Fruit fly (Drosophila melanogaster) whole organism, embryonic: ENCODE measurements around the gene Gnmt.
A peak's percentile ranks its signal among the peaks of the same experiment; 100 is the strongest.

Experiments used
- Antp ChIP-seq: fragments of 200-800 bp; sonication (Bioruptor generic); optimal IDR thresholded peaks from 3 replicates; lab custom pipeline; 2016; ENCODE audit warnings: missing biosample characterization, missing genetic modification characterization
- BEAF-32 ChIP-seq: fragments of 200-800 bp; sonication (Bioruptor generic); optimal IDR thresholded peaks from 3 replicates; lab custom pipeline; 2017; ENCODE audit warnings: missing biosample characterization, missing genetic modification characterization, mild to moderate bottlenecking, moderate library complexity, missing genetic modification reagents
- CG10462 ChIP-seq: fragments of 200-800 bp; sonication (Bioruptor generic); optimal IDR thresholded peaks from 2 replicates; lab custom pipeline; 2016; ENCODE audit warnings: missing biosample characterization, missing genetic modification characterization
- CG11398 ChIP-seq: fragments of 200-800 bp; sonication (Bioruptor generic); optimal IDR thresholded peaks from 2 replicates; lab custom pipeline; 2016; ENCODE audit warnings: missing biosample characterization, missing genetic modification characterization
- CG11456 ChIP-seq: fragments of 200-800 bp; sonication (Bioruptor generic); IDR thresholded peaks from 3 replicates; pipeline ENCODE4 v1.3.6; 2022; ENCODE audit warnings: missing biosample characterization, missing genetic modification characterization
- CG14050 ChIP-seq: fragments of 200-800 bp; sonication (Bioruptor generic); IDR thresholded peaks from 3 replicates; pipeline ENCODE4 v1.3.6; 2022; ENCODE audit warnings: missing biosample characterization, missing genetic modification characterization
- CG17829 ChIP-seq: fragments of 200-800 bp; optimal IDR thresholded peaks from 2 replicates; lab custom pipeline; 2019; ENCODE audit warnings: missing biosample characterization, mild to moderate bottlenecking, missing genetic modification characterization, moderate library complexity
- CG18764 ChIP-seq: fragments of 200-800 bp; sonication (Bioruptor generic); optimal IDR thresholded peaks from 3 replicates; lab custom pipeline; 2016; ENCODE audit warnings: missing biosample characterization, missing genetic modification characterization
- CG2199 ChIP-seq: fragments of 200-800 bp; sonication (Bioruptor generic); IDR thresholded peaks from 3 replicates; pipeline ENCODE4 v1.3.6; 2022; ENCODE audit warnings: missing biosample characterization, missing genetic modification characterization
- CG2875 ChIP-seq: fragments of 200-800 bp; sonication (Bioruptor generic); optimal IDR thresholded peaks from 2 replicates; lab custom pipeline; 2017; ENCODE audit warnings: missing biosample characterization, mild to moderate bottlenecking, missing genetic modification characterization, missing genetic modification reagents
- CG3065 ChIP-seq: fragments of 200-800 bp; sonication (Bioruptor generic); optimal IDR thresholded peaks from 2 replicates; lab custom pipeline; 2016; ENCODE audit warnings: missing biosample characterization, missing genetic modification characterization
- CG31441 ChIP-seq: fragments of 200-800 bp; sonication (Bioruptor generic); IDR thresholded peaks from 2 replicates; pipeline ENCODE4 v1.3.6; 2022; ENCODE audit warnings: missing biosample characterization, missing genetic modification characterization
- CG3847 ChIP-seq: fragments of 200-800 bp; sonication (Bioruptor generic); IDR thresholded peaks from 2 replicates; pipeline ENCODE4 v1.3.6; 2022; ENCODE audit warnings: missing biosample characterization, missing genetic modification characterization
- CG4854 ChIP-seq: fragments of 200-800 bp; sonication (Bioruptor generic); optimal IDR thresholded peaks from 2 replicates; lab custom pipeline; 2016; ENCODE audit warnings: missing biosample characterization, missing genetic modification characterization, inconsistent platforms
- CG6854 ChIP-seq: fragments of 200-800 bp; sonication (Bioruptor generic); optimal IDR thresholded peaks from 3 replicates; lab custom pipeline; 2017; ENCODE audit warnings: missing biosample characterization, mild to moderate bottlenecking, missing genetic modification characterization
- CG7745 ChIP-seq: fragments of 200-800 bp; sonication (Bioruptor generic); optimal IDR thresholded peaks from 2 replicates; lab custom pipeline; 2018; ENCODE audit warnings: missing biosample characterization, mild to moderate bottlenecking, missing genetic modification characterization, moderate library complexity
- CG8281 ChIP-seq: fragments of 200-800 bp; sonication (Bioruptor generic); optimal IDR thresholded peaks from 2 replicates; lab custom pipeline; 2018; ENCODE audit warnings: missing biosample characterization, mild to moderate bottlenecking, missing genetic modification characterization, moderate library complexity
- CG8924 ChIP-seq: fragments of 200-800 bp; optimal IDR thresholded peaks from 3 replicates; lab custom pipeline; 2019; ENCODE audit warnings: missing biosample characterization, mild to moderate bottlenecking, missing genetic modification characterization, moderate library complexity
- CG9727 ChIP-seq: fragments of 200-800 bp; sonication (Bioruptor generic); optimal IDR thresholded peaks from 3 replicates; lab custom pipeline; 2017; ENCODE audit warnings: missing biosample characterization, mild to moderate bottlenecking, missing genetic modification characterization
- CG9932 ChIP-seq: fragments of 200-800 bp; sonication (Bioruptor generic); IDR thresholded peaks from 2 replicates; pipeline ENCODE4 v1.3.6; 2022; ENCODE audit warnings: missing biosample characterization, missing genetic modification characterization
- Ets65A ChIP-seq: fragments of 200-800 bp; sonication (Bioruptor generic); peaks from one replicate; lab custom pipeline; 2016; ENCODE audit warnings: missing biosample characterization, missing genetic modification characterization
- GATAe ChIP-seq: fragments of 200-800 bp; sonication (Bioruptor generic); conservative IDR thresholded peaks from 2 replicates; pipeline ENCODE4 v1.3.6; 2022; ENCODE audit warnings: missing biosample characterization, missing genetic modification characterization
- HLH3B ChIP-seq: fragments of 200-800 bp; sonication (Bioruptor generic); IDR thresholded peaks from 2 replicates; pipeline ENCODE4 v1.3.6; 2022; ENCODE audit warnings: missing biosample characterization, missing genetic modification characterization
- HLH4C ChIP-seq: fragments of 200-800 bp; sonication (Bioruptor generic); IDR thresholded peaks from 3 replicates; pipeline ENCODE4 v1.3.6; 2022; ENCODE audit warnings: missing biosample characterization, missing genetic modification characterization; ENCODE audit not compliant: partially characterized antibody
- HLH54F ChIP-seq: fragments of 200-800 bp; sonication (Bioruptor generic); optimal IDR thresholded peaks from 3 replicates; lab custom pipeline; 2016; ENCODE audit warnings: missing biosample characterization, missing genetic modification characterization
- Kr ChIP-seq: fragments of 200-800 bp; sonication (Bioruptor generic); optimal IDR thresholded peaks from 2 replicates; lab custom pipeline; 2017; ENCODE audit warnings: missing biosample characterization, mild to moderate bottlenecking, missing genetic modification characterization
- MESR4 ChIP-seq: fragments of 200-800 bp; sonication (Bioruptor generic); optimal IDR thresholded peaks from 2 replicates; lab custom pipeline; 2018; ENCODE audit warnings: missing biosample characterization, mild to moderate bottlenecking, missing genetic modification characterization, moderate library complexity
- Max ChIP-seq: fragments of 200-800 bp; sonication (Bioruptor generic); optimal IDR thresholded peaks from 2 replicates; lab custom pipeline; 2016; ENCODE audit warnings: missing biosample characterization, mild to moderate bottlenecking, missing genetic modification characterization
- Med ChIP-seq: fragments of 200-800 bp; sonication (Bioruptor generic); peaks from one replicate; lab custom pipeline; 2016; ENCODE audit warnings: missing biosample characterization, missing genetic modification characterization, mild to moderate bottlenecking, inconsistent platforms, moderate library complexity
- Optix ChIP-seq: fragments of 200-800 bp; sonication (Bioruptor generic); IDR thresholded peaks from 3 replicates; pipeline ENCODE4 v1.3.6; 2022; ENCODE audit warnings: missing biosample characterization, missing genetic modification characterization
- Vsx1 ChIP-seq: fragments of 200-800 bp; sonication (Bioruptor generic); optimal IDR thresholded peaks from 2 replicates; lab custom pipeline; 2017; ENCODE audit warnings: missing biosample characterization, mild to moderate bottlenecking, missing genetic modification characterization, missing genetic modification reagents
- chn ChIP-seq: fragments of 200-800 bp; sonication (Bioruptor generic); optimal IDR thresholded peaks from 2 replicates; lab custom pipeline; 2016; ENCODE audit warnings: missing biosample characterization, missing genetic modification characterization
- crc ChIP-seq: fragments of 200-800 bp; sonication (Bioruptor generic); optimal IDR thresholded peaks from 2 replicates; lab custom pipeline; 2016; ENCODE audit warnings: missing biosample characterization, missing genetic modification characterization
- croc ChIP-seq: fragments of 200-800 bp; sonication (Bioruptor generic); conservative IDR thresholded peaks from 3 replicates; pipeline ENCODE4 v1.3.6; 2022; ENCODE audit warnings: missing biosample characterization, missing genetic modification characterization
- dysf ChIP-seq: fragments of 200-800 bp; sonication (Bioruptor generic); IDR thresholded peaks from 3 replicates; pipeline ENCODE4 v1.3.6; 2022; ENCODE audit warnings: missing biosample characterization, missing genetic modification characterization
- gro ChIP-seq: fragments of 200-800 bp; sonication (Bioruptor generic); optimal IDR thresholded peaks from 2 replicates; lab custom pipeline; 2016; ENCODE audit warnings: missing biosample characterization, missing genetic modification characterization
- ham ChIP-seq: fragments of 200-800 bp; sonication (Bioruptor generic); IDR thresholded peaks from 2 replicates; pipeline ENCODE4 v1.3.6; 2022; ENCODE audit warnings: missing biosample characterization, missing genetic modification characterization
- jigr1 ChIP-seq: fragments of 200-800 bp; sonication (Bioruptor generic); IDR thresholded peaks from 3 replicates; pipeline ENCODE4 v1.3.6; 2022; ENCODE audit warnings: missing biosample characterization, missing genetic modification characterization
- klu ChIP-seq: fragments of 200-800 bp; sonication (Bioruptor generic); IDR thresholded peaks from 2 replicates; pipeline ENCODE4 v1.3.6; 2022; ENCODE audit warnings: missing biosample characterization, missing genetic modification characterization
- kni ChIP-seq: fragments of 200-800 bp; sonication (Bioruptor generic); optimal IDR thresholded peaks from 3 replicates; lab custom pipeline; 2017; ENCODE audit warnings: mild to moderate bottlenecking, missing biosample characterization, missing genetic modification reagents, missing genetic modification characterization
- lola ChIP-seq, 3 experiments: fragments of >200 bp in 2 of 3; fragments of 200-800 bp in 1 of 3; sonication (Bioruptor generic) in 1 of 3; optimal IDR thresholded peaks; 2 replicates each; lab custom pipeline; 2017 to 2019; ENCODE audit warnings: missing biosample characterization in 3 of 3, missing genetic modification characterization in 3 of 3, mild to moderate bottlenecking in 1 of 3, moderate library complexity in 1 of 3
- salm ChIP-seq: fragments of 200-800 bp; sonication (Bioruptor generic); optimal IDR thresholded peaks from 2 replicates; lab custom pipeline; 2018; ENCODE audit warnings: missing biosample characterization, mild to moderate bottlenecking, missing genetic modification characterization
- so ChIP-seq: fragments of 200-800 bp; sonication (Bioruptor generic); IDR thresholded peaks from 3 replicates; pipeline ENCODE4 v1.3.6; 2022; ENCODE audit warnings: missing biosample characterization, missing genetic modification characterization
- tio ChIP-seq: fragments of 200-800 bp; sonication (Bioruptor generic); optimal IDR thresholded peaks from 2 replicates; lab custom pipeline; 2017; ENCODE audit warnings: missing biosample characterization, missing genetic modification characterization, inconsistent platforms
- toy ChIP-seq: fragments of 200-800 bp; sonication (Bioruptor generic); IDR thresholded peaks from 2 replicates; pipeline ENCODE4 v1.3.6; 2022; ENCODE audit warnings: missing biosample characterization, missing genetic modification characterization
- ttk ChIP-seq: fragments of 200-800 bp; sonication (Bioruptor generic); IDR thresholded peaks from 2 replicates; pipeline ENCODE4 v2.1.2; 2022; ENCODE audit warnings: missing biosample characterization, missing genetic modification characterization
- twi ChIP-seq: fragments of 200-800 bp; optimal IDR thresholded peaks from 2 replicates; lab custom pipeline; 2019; ENCODE audit warnings: missing biosample characterization, mild to moderate bottlenecking, missing genetic modification characterization, moderate library complexity
- yki ChIP-seq: fragments of >200 bp; optimal IDR thresholded peaks from 3 replicates; lab custom pipeline; 2018

The Gnmt gene

DNA sequence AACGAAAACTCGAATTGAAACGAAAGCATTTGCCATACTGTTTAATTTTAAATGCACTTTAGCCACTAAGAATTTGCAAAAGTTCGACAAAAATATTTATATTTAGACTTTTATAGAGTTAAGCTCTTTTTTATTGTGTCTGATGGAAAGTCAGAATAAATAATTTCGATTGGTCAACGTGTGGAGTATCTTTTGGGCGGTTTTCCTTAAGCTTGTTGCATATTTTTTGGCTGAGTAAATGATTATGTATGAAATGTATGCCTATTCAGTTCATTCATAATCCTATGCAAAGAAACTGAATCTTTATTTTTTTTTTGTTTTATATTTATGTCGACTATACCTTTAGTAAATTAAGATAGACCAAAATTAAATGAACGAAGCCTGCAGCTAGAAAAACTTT lies 21.7 kb upstream of the Gnmt start:
- TF ChIP-seq ham (GFP tag; lab: Robert Waterston, UW) (no peak), Max (GFP tag; lab: Kevin White, UChicago) (no peak), Med (GFP tag; lab: Kevin White, UChicago) (peak; percentile 11), CG2199 (GFP tag; lab: Robert Waterston, UW) (peak; percentile 93), CG9932 (no peak), chn (GFP tag; lab: Kevin White, UChicago) (no peak), CG3847 (GFP tag; lab: Robert Waterston, UW) (no peak), lola (GFP tag; optimal IDR thresholded peaks at IDR 0.05; lab: Kevin White, UChicago) (peak in 1 of 3 experiments; percentile 15)
- TF ChIP-seq, all 482 proteins: peak for 3

DNA sequence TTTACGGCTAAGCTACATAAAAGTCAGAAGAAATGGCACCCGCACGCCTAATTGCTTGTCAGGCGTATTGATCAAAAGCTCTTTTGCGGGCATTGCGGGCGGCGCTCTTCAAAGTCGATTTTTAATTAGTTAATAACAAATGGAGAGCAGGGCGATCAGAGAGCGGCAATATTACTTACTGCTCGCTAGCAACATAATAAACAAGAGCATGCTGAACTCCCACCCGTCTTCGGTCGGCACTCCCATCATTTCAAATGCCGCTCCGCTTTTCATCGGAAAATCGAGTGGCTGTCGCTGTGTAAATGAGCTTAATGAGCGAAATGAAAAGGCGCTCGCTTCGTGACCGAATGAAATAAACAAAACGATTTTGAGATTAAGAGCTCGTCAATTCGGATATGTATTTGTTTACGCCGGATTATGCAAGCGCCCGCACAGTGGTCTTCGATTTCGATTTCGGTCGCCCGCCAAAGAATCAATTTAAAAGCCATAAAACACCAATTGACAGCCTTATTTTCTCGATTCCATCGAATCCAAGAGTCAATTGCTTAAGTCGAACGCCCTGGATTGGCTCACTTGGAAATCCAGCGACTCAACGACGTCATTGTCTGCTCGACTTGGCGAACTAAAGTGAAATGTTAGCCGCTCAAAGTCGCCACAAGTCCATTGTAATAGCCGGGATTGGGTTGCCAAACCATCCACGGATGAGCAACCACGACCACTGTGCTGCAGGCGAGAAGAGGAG lies 20.7 kb upstream of the Gnmt start:
- TF ChIP-seq HLH54F (GFP tag; lab: Kevin White, UChicago) (peak; percentile 68), crc (peak; percentile 73), CG8281 (peak; percentile 67), BEAF-32 (no peak), HLH3B (GFP tag; lab: Robert Waterston, UW) (peak; percentile 79), CG31441 (peak; percentile 91), croc (peak; percentile 77), CG4854 (GFP tag; lab: Kevin White, UChicago) (peak; percentile 44), salm (peak; percentile 72), ttk (GFP tag; lab: Robert Waterston, UW) (peak; percentile 86), CG7745 (tag; lab: Kevin White, UChicago) (no peak), tio (GFP tag; lab: Kevin White, UChicago) (peak; percentile 77), Antp (GFP tag; lab: Kevin White, UChicago) (peak; percentile 89), yki (lab: Kevin White, UChicago) (no peak), CG17829 (tag; lab: Kevin White, UChicago) (peak; percentile 65), GATAe (GFP tag; lab: Robert Waterston, UW) (peak; percentile 39), CG3065 (GFP tag; lab: Kevin White, UChicago) (peak; percentile 58), jigr1 (GFP tag; lab: Robert Waterston, UW) (peak; percentile 64; the same call in 2 of the 3 replicates), gro (GFP tag; lab: Kevin White, UChicago) (no peak), dysf (peak; percentile 93), Ets65A (GFP tag; lab: Kevin White, UChicago) (peak; percentile 96), klu (peak; percentile 64; the same call in 1 of the 2 replicates), CG8924 (tag; lab: Kevin White, UChicago) (peak; percentile 79), Optix (peak; percentile 80; the same call in 2 of the 3 replicates), CG11456 (GFP tag; lab: Robert Waterston, UW) (peak; percentile 82), CG6854 (GFP tag; lab: Kevin White, UChicago) (peak; percentile 71), CG9727 (GFP tag; lab: Kevin White, UChicago) (peak; percentile 61), twi (tag; lab: Kevin White, UChicago) (peak; percentile 33), CG10462 (GFP tag; lab: Kevin White, UChicago) (peak; percentile 61), MESR4 (no peak), Kr (GFP tag; lab: Kevin White, UChicago) (no peak), CG3847 (GFP tag; lab: Robert Waterston, UW) (peak; percentile 78), kni (peak; percentile 11), CG11398 (peak; percentile 71), Vsx1 (GFP tag; lab: Kevin White, UChicago) (peak; percentile 27), CG2875 (GFP tag; lab: Kevin White, UChicago) (peak; percentile 70), HLH4C (GFP tag; lab: Robert Waterston, UW) (no peak; the same call in 2 of the 3 replicates), CG18764 (GFP tag; lab: Kevin White, UChicago) (peak; percentile 66), CG14050 (GFP tag; lab: Robert Waterston, UW) (peak; percentile 75), toy (GFP tag; lab: Robert Waterston, UW) (no peak), so (GFP tag; lab: Robert Waterston, UW) (peak; percentile 84; the same call in 2 of the 3 replicates)
